Worm (Caenorhabditis elegans): ENCODE results near the gene M199.134.

Gene M199.134

ce11 chrIV:15127731-15128130 is 14.7 kb upstream of the M199.134 start, which contains the start of gene M199.9:
M199.9 (minus strand) TSS chrIV:15127831.
- no peak for TF ChIP-seq ceh-63 (GFP tag; optimal IDR thresholded peaks at IDR 0.05)
- TF ChIP-seq C34B4.2 (tag; optimal IDR thresholded peaks at IDR 0.05), result no peak
- no peak for TF ChIP-seq aha-1 (tag; optimal IDR thresholded peaks at IDR 0.05)
- TF ChIP-seq lin-14 (GFP tag; optimal IDR thresholded peaks at IDR 0.05), result no peak
- no peak for TF ChIP-seq ztf-11 (tag; optimal IDR thresholded peaks at IDR 0.05)
- no peak for TF ChIP-seq nhr-237 (tag; optimal IDR thresholded peaks at IDR 0.05)

DNA sequence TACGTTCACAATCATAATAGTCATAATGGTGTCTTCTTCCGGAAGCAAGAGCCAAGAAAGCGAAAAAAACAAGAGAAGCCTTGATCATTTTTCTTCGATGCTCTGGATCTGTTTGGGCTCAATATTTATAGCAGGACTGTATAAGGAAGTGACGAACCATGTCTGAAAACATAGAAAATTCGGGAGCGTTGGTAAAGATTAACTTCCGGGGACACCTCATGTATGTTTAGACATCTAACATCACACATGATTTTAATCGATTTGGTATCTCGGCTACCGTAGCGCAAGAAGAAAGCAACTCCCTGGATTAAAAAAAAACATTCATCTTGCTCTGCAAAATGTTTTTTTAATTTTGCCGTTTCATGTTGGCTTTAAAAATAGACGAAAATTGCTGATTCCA is 13.0 kb upstream of the M199.134 start, which contains the start of gene clec-190:
Gene clec-190 (minus strand): TSS at position 101 of the 400 bp plus-strand sequence.
- TF ChIP-seq ceh-82 (tag; optimal IDR thresholded peaks at IDR 0.05) (no peak), nhr-85 (tag) (no peak), ceh-90 (tag; optimal IDR thresholded peaks at IDR 0.05) (no peak), nhr-20 (tag; optimal IDR thresholded peaks at IDR 0.05) (no peak), unc-62 (GFP tag; optimal IDR thresholded peaks at IDR 0.05) (no peak)

DNA sequence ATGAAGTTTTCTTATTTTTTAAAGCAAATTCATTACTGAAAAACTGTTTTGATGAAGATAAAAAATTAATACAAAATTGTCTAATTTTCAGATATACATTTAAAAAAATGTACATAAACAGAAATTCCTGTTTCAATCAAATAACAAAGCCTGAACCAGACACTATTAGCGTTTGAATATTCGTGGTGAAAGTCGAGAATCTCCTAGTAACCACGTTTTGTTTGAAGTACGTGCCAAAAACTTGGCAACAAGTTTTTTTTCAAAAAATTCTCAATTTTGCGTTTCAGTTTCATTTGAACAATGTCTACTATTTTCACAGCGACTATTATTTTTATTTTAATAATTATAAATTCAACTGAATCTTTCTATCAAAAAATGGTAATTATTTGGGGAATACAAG is 9.9 kb upstream of the M199.134 start, which contains the start of gene M199.7:
Gene M199.7 (plus strand): TSS at position 301 of the 400 bp plus-strand sequence.
- TF ChIP-seq pqm-1 (tag; optimal IDR thresholded peaks at IDR 0.05), result no peak

DNA sequence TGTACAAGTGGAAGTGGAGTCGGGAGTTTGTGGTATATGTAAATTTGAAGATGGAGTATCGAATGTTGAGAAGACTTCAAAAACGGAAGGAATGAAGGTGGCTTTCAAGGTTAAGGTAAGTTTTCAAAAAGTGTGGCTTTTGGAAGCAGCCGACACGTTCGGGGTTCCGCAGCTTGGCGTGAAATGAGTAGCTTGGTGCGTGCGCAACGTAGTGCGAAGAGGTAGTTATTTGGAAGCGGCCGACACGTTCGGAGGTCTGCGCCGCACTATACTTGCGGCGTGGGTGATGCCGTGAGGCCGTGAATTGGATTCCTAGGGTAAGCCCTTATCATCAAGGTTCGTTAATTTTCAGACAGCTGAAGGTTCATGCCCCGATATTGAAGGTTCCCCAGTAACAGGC is 7.7 kb upstream of the M199.134 start, which contains the start of gene clec-189:
Gene clec-189 (plus strand): TSS at position 92 of the 400 bp plus-strand sequence.
- TF ChIP-seq fkh-8 (tag; optimal IDR thresholded peaks at IDR 0.05), result no peak
- no peak for TF ChIP-seq mab-9 (GFP tag; IDR thresholded peaks at IDR 0.05)
- TF ChIP-seq elt-3 (tag; optimal IDR thresholded peaks at IDR 0.05), result no peak
- no peak for TF ChIP-seq lin-14 (GFP tag; optimal IDR thresholded peaks at IDR 0.05)
- TF ChIP-seq swsn-7 (tag; optimal IDR thresholded peaks at IDR 0.05), result no peak
- TF ChIP-seq Y116A8C.19 (tag; optimal IDR thresholded peaks at IDR 0.05; ENCODE audit: borderline replicate concordance), result no peak
- no peak for TF ChIP-seq pqm-1 (tag; optimal IDR thresholded peaks at IDR 0.05)
- TF ChIP-seq ztf-4 (tag; optimal IDR thresholded peaks at IDR 0.05), result no peak
- TF ChIP-seq hpl-2 (GFP tag; optimal IDR thresholded peaks at IDR 0.05), result no peak
- TF ChIP-seq fkh-10 (GFP tag; optimal IDR thresholded peaks at IDR 0.05), result no peak
- TF ChIP-seq aha-1 (tag; optimal IDR thresholded peaks at IDR 0.05), result no peak

- TF ChIP-seq skn-1 (tag; optimal IDR thresholded peaks at IDR 0.05), result no peak
- no peak for TF ChIP-seq ceh-90 (tag; optimal IDR thresholded peaks at IDR 0.05)
- TF ChIP-seq C34B4.2 (tag; optimal IDR thresholded peaks at IDR 0.05), result no peak
- TF ChIP-seq lin-14 (GFP tag; optimal IDR thresholded peaks at IDR 0.05), result no peak
- no peak for TF ChIP-seq pqm-1 (tag; optimal IDR thresholded peaks at IDR 0.05)
- no peak for TF ChIP-seq grh-1 (GFP tag; IDR thresholded peaks at IDR 0.05)
- TF ChIP-seq unc-130 (tag; optimal IDR thresholded peaks at IDR 0.05), result no peak
- no peak for TF ChIP-seq egl-27 (tag; optimal IDR thresholded peaks at IDR 0.05)
- TF ChIP-seq snu-23 (GFP tag; optimal IDR thresholded peaks at IDR 0.05), result no peak
- no peak for TF ChIP-seq nhr-84 (tag; optimal IDR thresholded peaks at IDR 0.05)
- TF ChIP-seq ceh-63 (GFP tag; optimal IDR thresholded peaks at IDR 0.05), result no peak
- TF ChIP-seq aly-2 (tag; optimal IDR thresholded peaks at IDR 0.05), result no peak
- no peak for TF ChIP-seq mep-1 (tag; optimal IDR thresholded peaks at IDR 0.05)
- TF ChIP-seq nhr-28 (tag; optimal IDR thresholded peaks at IDR 0.05), result no peak
Observed at ce11 chrIV:15119268-15119667, 6.3 kb upstream of the M199.134 start.

- TF ChIP-seq unc-86 (tag; optimal IDR thresholded peaks at IDR 0.05) (no peak), lin-13 (GFP tag; optimal IDR thresholded peaks at IDR 0.05) (no peak), sup-37 (GFP tag; optimal IDR thresholded peaks at IDR 0.05) (no peak), ceh-88 (GFP tag; IDR thresholded peaks at IDR 0.05) (no peak), ztf-11 (tag; optimal IDR thresholded peaks at IDR 0.05) (no peak), ama-1 (optimal IDR thresholded peaks at IDR 0.05) (no peak), egl-27 (tag; optimal IDR thresholded peaks at IDR 0.05) (no peak), nhr-19 (GFP tag; conservative IDR thresholded peaks at IDR 0.05) (no peak)
Observed at ce11 chrIV:15118390-15118789, 5.4 kb upstream of the M199.134 start, which contains the start of gene M199.136. M199.136 (plus strand) TSS chrIV:15118690.

Data from whole organism, L1 larva.